Worm (Caenorhabditis elegans) whole organism, early embryonic: Measurements from ENCODE around the gene srv-26.
A peak's percentile ranks its signal among the peaks of the same experiment; 100 is the strongest.

Experiments
- B0310.2 ChIP-seq: sonication (generic microtip); optimal IDR thresholded peaks from 2 replicates; lab custom pipeline; 2016; ENCODE audit warnings: mild to moderate bottlenecking, missing genetic modification characterization, missing compliant biosample characterization
- F13C5.2 ChIP-seq: sonication (generic microtip); optimal IDR thresholded peaks from 2 replicates; lab custom pipeline; 2017; ENCODE audit warnings: mild to moderate bottlenecking, missing genetic modification characterization, inconsistent platforms, missing compliant biosample characterization
- aly-1 ChIP-seq: sonication (generic microtip); optimal IDR thresholded peaks from 2 replicates; lab custom pipeline; 2016; ENCODE audit warnings: missing genetic modification characterization, missing compliant biosample characterization
- ama-1 ChIP-seq: fragments of 150-350 bp; optimal IDR thresholded peaks from 2 replicates; lab custom pipeline; 2014
- ceh-13 ChIP-seq: fragments of 200-800 bp; sonication (Bioruptor generic); optimal IDR thresholded peaks from 2 replicates; lab custom pipeline; 2018; ENCODE audit warnings: mild to moderate bottlenecking, missing genetic modification characterization, missing compliant biosample characterization
- ceh-36 ChIP-seq: sonication (generic microtip); optimal IDR thresholded peaks from 2 replicates; lab custom pipeline; 2016; ENCODE audit warnings: missing genetic modification characterization, inconsistent platforms, missing compliant biosample characterization
- ets-7 ChIP-seq: sonication (generic microtip); optimal IDR thresholded peaks from 2 replicates; lab custom pipeline; 2016; ENCODE audit warnings: missing genotype, missing genetic modification characterization, missing compliant biosample characterization
- flt-1 ChIP-seq: fragments of 200-800 bp; sonication (Bioruptor generic); IDR thresholded peaks from 2 replicates; pipeline ENCODE4 v1.3.6; 2022; ENCODE audit warnings: missing genetic modification characterization, missing compliant biosample characterization
- hmbx-1 ChIP-seq: sonication (generic microtip); optimal IDR thresholded peaks from 2 replicates; lab custom pipeline; 2016; ENCODE audit warnings: mild to moderate bottlenecking, missing genetic modification characterization, missing compliant biosample characterization
- hmg-4 ChIP-seq: fragments of 200-800 bp; sonication (Bioruptor generic); optimal IDR thresholded peaks from 2 replicates; lab custom pipeline; 2018; ENCODE audit warnings: mild to moderate bottlenecking, missing genetic modification characterization, missing compliant biosample characterization
- hnd-1 ChIP-seq: sonication (generic microtip); optimal IDR thresholded peaks from 2 replicates; lab custom pipeline; 2016; ENCODE audit warnings: missing genetic modification characterization, missing compliant biosample characterization
- pes-1 ChIP-seq: fragments of 200-800 bp; sonication (Bioruptor generic); IDR thresholded peaks from 2 replicates; pipeline ENCODE4 v1.3.6; 2022; ENCODE audit warnings: missing genetic modification reagents, missing genetic modification characterization, missing compliant biosample characterization
- scrt-1 ChIP-seq: fragments of 200-800 bp; sonication (Bioruptor generic); IDR thresholded peaks from 2 replicates; pipeline ENCODE4 v1.3.6; 2022; ENCODE audit warnings: missing genetic modification characterization, missing compliant biosample characterization
- sea-1 ChIP-seq: fragments of 200-800 bp; sonication (Bioruptor generic); conservative IDR thresholded peaks from 2 replicates; pipeline ENCODE4 v1.3.6; 2022; ENCODE audit warnings: missing genetic modification characterization, missing compliant biosample characterization
- tbx-11 ChIP-seq: fragments of 200-800 bp; sonication (Bioruptor generic); IDR thresholded peaks from 2 replicates; pipeline ENCODE4 v1.3.6; 2022; ENCODE audit warnings: missing genetic modification characterization, missing compliant biosample characterization
- tbx-37 ChIP-seq: fragments of 200-800 bp; sonication (Bioruptor generic); conservative IDR thresholded peaks from 2 replicates; pipeline ENCODE4 v1.3.6; 2022; ENCODE audit warnings: missing genetic modification reagents, missing genetic modification characterization, missing compliant biosample characterization
- tra-4 ChIP-seq: sonication (generic microtip); optimal IDR thresholded peaks from 2 replicates; lab custom pipeline; 2017; ENCODE audit warnings: missing genetic modification characterization, missing compliant biosample characterization

srv-26 gene

ce11 chrIV:6294081-6294480 lies 7.6 kb downstream of the srv-26 start, which contains the start of gene hil-2:
Gene hil-2, plus strand, starts transcription at chrIV:6294240.
- TF ChIP-seq pes-1: no peak
- 0 out of 2 replicates have a peak, but pooled peaks have one; percentile 13 for TF ChIP-seq tbx-11 (GFP tag; lab: Robert Waterston, UW)
- TF ChIP-seq B0310.2 (tag; lab: Kevin White, UChicago): no peak
- no peak for TF ChIP-seq hmbx-1 (tag; lab: Kevin White, UChicago)
- TF ChIP-seq ama-1 (lab: Kevin White, UChicago): peak; percentile 93
- no peak for TF ChIP-seq F13C5.2 (tag; lab: Kevin White, UChicago)
- no peak for TF ChIP-seq tra-4 (tag; lab: Kevin White, UChicago)
- no peak for TF ChIP-seq hmg-4 (GFP tag; lab: Kevin White, UChicago)
- TF ChIP-seq ceh-13 (GFP tag; lab: Kevin White, UChicago): no peak
- no peak for TF ChIP-seq ceh-36
- TF ChIP-seq flt-1: peak; percentile 53; the same call in 1 of the 2 replicates
- TF ChIP-seq hnd-1 (tag; lab: Kevin White, UChicago): no peak
- TF ChIP-seq ets-7: no peak
- TF ChIP-seq scrt-1: no peak
- 0 out of 2 replicates have a peak, but pooled peaks have one; percentile 37 for TF ChIP-seq sea-1 (GFP tag; lab: Robert Waterston, UW)
- TF ChIP-seq tbx-37 (GFP tag; lab: Robert Waterston, UW): no peak

- TF ChIP-seq ets-7 (no peak), B0310.2 (tag; lab: Kevin White, UChicago) (no peak), ceh-36 (no peak), ama-1 (lab: Kevin White, UChicago) (no peak), F13C5.2 (tag; lab: Kevin White, UChicago) (no peak), hnd-1 (tag; lab: Kevin White, UChicago) (no peak), hmbx-1 (tag; lab: Kevin White, UChicago) (no peak), tbx-11 (GFP tag; lab: Robert Waterston, UW) (no peak)
Measured at ce11 chrIV:6290741-6291140, 10.9 kb downstream of the srv-26 start, which contains the start of gene srv-24. Gene srv-24, minus strand, starts transcription at chrIV:6290841.

ce11 chrIV:6284277-6284676 lies 17.4 kb downstream of the srv-26 start, which contains the start of gene ops-1:
Gene ops-1, minus strand, starts transcription at chrIV:6284377.
- no peak for TF ChIP-seq pes-1
- TF ChIP-seq scrt-1: no peak
- no peak for TF ChIP-seq flt-1
- TF ChIP-seq sea-1 (GFP tag; lab: Robert Waterston, UW): no peak
- no peak for TF ChIP-seq ets-7
- no peak for TF ChIP-seq ama-1 (lab: Kevin White, UChicago)
- TF ChIP-seq hmbx-1 (tag; lab: Kevin White, UChicago): no peak
- TF ChIP-seq hnd-1 (tag; lab: Kevin White, UChicago): no peak
- TF ChIP-seq tbx-37 (GFP tag; lab: Robert Waterston, UW): no peak
- TF ChIP-seq ceh-13 (GFP tag; lab: Kevin White, UChicago): no peak

- TF ChIP-seq tra-4 (tag; lab: Kevin White, UChicago) (no peak), tbx-11 (GFP tag; lab: Robert Waterston, UW) (no peak), hmbx-1 (tag; lab: Kevin White, UChicago) (no peak), sea-1 (GFP tag; lab: Robert Waterston, UW) (no peak), hnd-1 (tag; lab: Kevin White, UChicago) (no peak), scrt-1 (no peak), ama-1 (lab: Kevin White, UChicago) (no peak), tbx-37 (GFP tag; lab: Robert Waterston, UW) (no peak), B0310.2 (tag; lab: Kevin White, UChicago) (no peak), F13C5.2 (tag; lab: Kevin White, UChicago) (no peak), aly-1 (tag; lab: Kevin White, UChicago) (no peak), pes-1 (no peak), ceh-13 (GFP tag; lab: Kevin White, UChicago) (no peak), hmg-4 (GFP tag; lab: Kevin White, UChicago) (no peak), flt-1 (no peak), ets-7 (no peak), ceh-36 (no peak)
Measured at ce11 chrIV:6282143-6282542, 19.5 kb downstream of the srv-26 start, which contains the start of gene srv-32. Gene srv-32, minus strand, starts transcription at chrIV:6282243.

- no peak for TF ChIP-seq hnd-1 (tag; lab: Kevin White, UChicago)
Measured at ce11 chrIV:6279392-6279791, 22.3 kb downstream of the srv-26 start, which contains the start of gene sams-5. Gene sams-5, minus strand, starts transcription at chrIV:6279522.

- TF ChIP-seq pes-1 (no peak), hnd-1 (tag; lab: Kevin White, UChicago) (no peak), F13C5.2 (tag; lab: Kevin White, UChicago) (no peak), ceh-36 (no peak), sea-1 (GFP tag; lab: Robert Waterston, UW) (no peak), tbx-37 (GFP tag; lab: Robert Waterston, UW) (no peak), ama-1 (lab: Kevin White, UChicago) (no peak), B0310.2 (tag; lab: Kevin White, UChicago) (no peak), tra-4 (tag; lab: Kevin White, UChicago) (no peak), ets-7 (no peak), hmg-4 (GFP tag; lab: Kevin White, UChicago) (no peak), aly-1 (tag; lab: Kevin White, UChicago) (no peak), ceh-13 (GFP tag; lab: Kevin White, UChicago) (no peak), scrt-1 (no peak)
Measured at ce11 chrIV:6275671-6276209, 25.9 kb downstream of the srv-26 start, which contains the start of the genes aat-4 and T13A10.1. Gene aat-4, minus strand, starts transcription at chrIV:6275721. Gene T13A10.1, plus strand, starts transcription at chrIV:6276081.

- no peak for TF ChIP-seq tra-4 (tag; lab: Kevin White, UChicago)
- no peak for TF ChIP-seq ceh-36
- no peak for TF ChIP-seq aly-1 (tag; lab: Kevin White, UChicago)
- TF ChIP-seq tbx-11 (GFP tag; lab: Robert Waterston, UW): no peak
- no peak for TF ChIP-seq sea-1 (GFP tag; lab: Robert Waterston, UW)
- no peak for TF ChIP-seq hnd-1 (tag; lab: Kevin White, UChicago)
- no peak for TF ChIP-seq flt-1
- TF ChIP-seq hmbx-1 (tag; lab: Kevin White, UChicago): no peak
Measured at ce11 chrIV:6271923-6272322, 29.7 kb downstream of the srv-26 start, which contains the start of gene srv-31. Gene srv-31, minus strand, starts transcription at chrIV:6272023.
